Worm (Caenorhabditis elegans) whole organism, young adult: ENCODE results near the gene C25H3.16.

ENCODE experiments used
- B0019.2 ChIP-seq: fragments of 200-800 bp; sonication (Bioruptor generic); conservative IDR thresholded peaks from 2 replicates; pipeline ENCODE4 v1.3.6; 2022; ENCODE audit warnings: missing genetic modification reagents, missing genetic modification characterization, missing compliant biosample characterization
- C06A6.2 ChIP-seq: fragments of 200-800 bp; sonication (Bioruptor generic); conservative IDR thresholded peaks from 2 replicates; pipeline ENCODE4 v1.3.6; 2022; ENCODE audit warnings: missing genetic modification characterization, missing compliant biosample characterization
- dox-1 ChIP-seq: fragments of 200-800 bp; sonication (Bioruptor generic); IDR thresholded peaks from 2 replicates; pipeline ENCODE4 v1.3.6; 2022; ENCODE audit warnings: missing genetic modification reagents, missing genetic modification characterization, missing compliant biosample characterization
- lin-35 ChIP-seq, 3 experiments: fragments of 150-350 bp in 2 of 3; sonication (generic microtip) in 1 of 3; optimal IDR thresholded peaks; 2 replicates each; lab custom pipeline; 2014 to 2018; ENCODE audit warnings: missing biosample characterization in 3 of 3, missing genetic modification characterization in 3 of 3, missing genetic modification reagents in 3 of 3
- nfya-1 ChIP-seq: sonication (generic microtip); optimal IDR thresholded peaks from 2 replicates; lab custom pipeline; 2017; ENCODE audit warnings: antibody characterized with exemption, missing compliant biosample characterization, missing genetic modification characterization, borderline replicate concordance; ENCODE audit not compliant: insufficient read depth
- unc-62 ChIP-seq: fragments of 150-350 bp; optimal IDR thresholded peaks from 2 replicates; lab custom pipeline; 2014; ENCODE audit warnings: missing biosample characterization, missing genetic modification reagents, missing genetic modification characterization
- zim-3 ChIP-seq: sonication (generic microtip); optimal IDR thresholded peaks from 2 replicates; lab custom pipeline; 2017; ENCODE audit warnings: mild to moderate bottlenecking, missing genetic modification characterization, moderate library complexity, missing compliant biosample characterization

ce11 chrII:5693893-5694292, 27.8 kb downstream of the C25H3.16 start, which contains the start of gene C25H3.3:
- no peak for TF ChIP-seq C06A6.2
- TF ChIP-seq unc-62 (GFP tag; lab: Kevin White, UChicago), result no peak
- no peak for TF ChIP-seq lin-35 (GFP tag; optimal IDR thresholded peaks at IDR 0.05; lab: Kevin White, UChicago)
- no peak for TF ChIP-seq nfya-1 (tag; lab: Kevin White, UChicago)
- no peak for TF ChIP-seq zim-3
- no peak for TF ChIP-seq B0019.2 (GFP tag; lab: Robert Waterston, UW)
- no peak for TF ChIP-seq dox-1 (GFP tag; lab: Robert Waterston, UW)
